Worm (Caenorhabditis elegans): ENCODE results near the gene plep-1.

plep-1 gene

ce11 chrII:4312115-4312514, at the start of gene plep-1:
TSS of gene plep-1 (minus strand) at chrII:4312215.
- TF ChIP-seq unc-62 (GFP tag; optimal IDR thresholded peaks at IDR 0.05) = no peak

- TF ChIP-seq unc-62 (GFP tag; optimal IDR thresholded peaks at IDR 0.05) = no peak
Observed at ce11 chrII:4359219-4359618, 47.2 kb upstream of the plep-1 start.

- no peak for TF ChIP-seq unc-62 (GFP tag; optimal IDR thresholded peaks at IDR 0.05)
Observed at ce11 chrII:4358765-4359164, 46.8 kb upstream of the plep-1 start, which contains the start of gene lat-2. TSS of gene lat-2 (plus strand) at chrII:4359065.

- no peak for TF ChIP-seq unc-62 (GFP tag; optimal IDR thresholded peaks at IDR 0.05)
Observed at ce11 chrII:4355217-4355616, 43.2 kb upstream of the plep-1 start, which contains the start of the genes H20J04.7 and H20J04.1. TSS of gene H20J04.7 (minus strand) at chrII:4355317. TSS of gene H20J04.1 (plus strand) at chrII:4355613.

ce11 chrII:4350888-4351287, 38.9 kb upstream of the plep-1 start, which contains the start of gene H20J04.9:
TSS of gene H20J04.9 (plus strand) at chrII:4351188.
- no peak for TF ChIP-seq unc-62 (GFP tag; optimal IDR thresholded peaks at IDR 0.05)

ce11 chrII:4344317-4344716, 32.3 kb upstream of the plep-1 start:
- TF ChIP-seq unc-62 (GFP tag; optimal IDR thresholded peaks at IDR 0.05) = no peak

- no peak for TF ChIP-seq unc-62 (GFP tag; optimal IDR thresholded peaks at IDR 0.05)
Observed at ce11 chrII:4341484-4341883, 29.5 kb upstream of the plep-1 start.

ce11 chrII:4339882-4340281, 27.9 kb upstream of the plep-1 start, which contains the start of gene athp-2:
TSS of gene athp-2 (plus strand) at chrII:4340182.
- no peak for TF ChIP-seq unc-62 (GFP tag; optimal IDR thresholded peaks at IDR 0.05)

ce11 chrII:4337731-4338130, 25.7 kb upstream of the plep-1 start:
- no peak for TF ChIP-seq unc-62 (GFP tag; optimal IDR thresholded peaks at IDR 0.05)

- TF ChIP-seq unc-62 (GFP tag; optimal IDR thresholded peaks at IDR 0.05) = no peak
Observed at ce11 chrII:4334448-4334847, 22.4 kb upstream of the plep-1 start, which contains the start of gene madf-3. TSS of gene madf-3 (plus strand) at chrII:4334748.

ce11 chrII:4328716-4329115, 16.7 kb upstream of the plep-1 start, which contains the start of gene H20J04.4:
TSS of gene H20J04.4 (plus strand) at chrII:4329016.
- no peak for TF ChIP-seq unc-62 (GFP tag; optimal IDR thresholded peaks at IDR 0.05)

ce11 chrII:4326420-4326819, 14.4 kb upstream of the plep-1 start, which contains the start of gene pfd-2:
TSS of gene pfd-2 (plus strand) at chrII:4326720.
- no peak for TF ChIP-seq unc-62 (GFP tag; optimal IDR thresholded peaks at IDR 0.05)

- no peak for TF ChIP-seq unc-62 (GFP tag; optimal IDR thresholded peaks at IDR 0.05)
Observed at ce11 chrII:4324061-4324460, 12.0 kb upstream of the plep-1 start, which contains the start of gene mog-2. TSS of gene mog-2 (plus strand) at chrII:4324361.

- no peak for TF ChIP-seq unc-62 (GFP tag; optimal IDR thresholded peaks at IDR 0.05)
Observed at ce11 chrII:4322871-4323270, 10.9 kb upstream of the plep-1 start, which contains the start of gene H20J04.6. TSS of gene H20J04.6 (plus strand) at chrII:4323256.

- no peak for TF ChIP-seq unc-62 (GFP tag; optimal IDR thresholded peaks at IDR 0.05)
Observed at ce11 chrII:4321766-4322165, 9.8 kb upstream of the plep-1 start, which contains the start of gene Y52E8A.1. TSS of gene Y52E8A.1 (plus strand) at chrII:4322066.

ce11 chrII:4320455-4320854, 8.4 kb upstream of the plep-1 start, which contains the start of gene Y52E8A.2:
TSS of gene Y52E8A.2 (plus strand) at chrII:4320836.
- TF ChIP-seq unc-62 (GFP tag; optimal IDR thresholded peaks at IDR 0.05) = no peak

- TF ChIP-seq unc-62 (GFP tag; optimal IDR thresholded peaks at IDR 0.05) = no peak
Observed at ce11 chrII:4319537-4320019, 7.6 kb upstream of the plep-1 start, which contains the start of gene Y52E8A.6. TSS of gene Y52E8A.6 (minus strand) at chrII:4319969.
